Worm (Caenorhabditis elegans): ENCODE results near the gene F13H8.11.

- TF ChIP-seq lsl-1 (GFP tag; optimal IDR thresholded peaks at IDR 0.05) (no peak), T07F8.4 (tag; optimal IDR thresholded peaks at IDR 0.05) (no peak), nhr-90 (tag; optimal IDR thresholded peaks at IDR 0.05) (no peak), xnd-1 (tag; optimal IDR thresholded peaks at IDR 0.05) (no peak), let-607 (tag; optimal IDR thresholded peaks at IDR 0.05) (no peak), ceh-27 (GFP tag; optimal IDR thresholded peaks at IDR 0.05) (no peak), repo-1 (tag; optimal IDR thresholded peaks at IDR 0.05) (no peak), nhr-179 (tag; optimal IDR thresholded peaks at IDR 0.05) (no peak), ceh-40 (GFP tag; IDR thresholded peaks at IDR 0.05) (no peak), F57C9.4 (tag; optimal IDR thresholded peaks at IDR 0.05) (no peak), sea-2 (GFP tag; IDR thresholded peaks at IDR 0.05) (no peak), F23B12.7 (tag; optimal IDR thresholded peaks at IDR 0.05; ENCODE audit: insufficient read depth) (no peak)
Observed at ce11 chrII:6223755-6224154, 36.1 kb downstream of the F13H8.11 start.

Data from whole organism, young adult.